Fruit fly (Drosophila melanogaster): ENCODE results near the gene Aldh7A1.

Aldh7A1 gene

dm6 chr3L:19230801-19231547, 37.7 kb downstream of the Aldh7A1 start (continued):
- TF ChIP-seq E2f1 (GFP tag; IDR thresholded peaks at IDR 0.05) (no peak), Drgx (GFP tag; IDR thresholded peaks at IDR 0.05) (no peak), CG8359 (GFP tag; optimal IDR thresholded peaks at IDR 0.05; ENCODE audit: borderline replicate concordance) (no peak), ap (GFP tag; IDR thresholded peaks at IDR 0.05) (no peak), Hmx (GFP tag; optimal IDR thresholded peaks at IDR 0.05) (no peak), CG13624 (GFP tag; optimal IDR thresholded peaks at IDR 0.05) (no peak), CG17912 (GFP tag; optimal IDR thresholded peaks at IDR 0.05) (no peak), scrt (GFP tag; optimal IDR thresholded peaks at IDR 0.05) (no peak), yki (optimal IDR thresholded peaks at IDR 0.05) (no peak), C15 (GFP tag; IDR thresholded peaks at IDR 0.05) (no peak), pb (GFP tag; optimal IDR thresholded peaks at IDR 0.05) (no peak), CG10462 (GFP tag; optimal IDR thresholded peaks at IDR 0.05) (no peak), CG30020 (tag; optimal IDR thresholded peaks at IDR 0.05) (no peak), Nf-YB (GFP tag; optimal IDR thresholded peaks at IDR 0.05) (no peak), Hsf (GFP tag; optimal IDR thresholded peaks at IDR 0.05) (no peak), ewg (GFP tag; optimal IDR thresholded peaks at IDR 0.05) (peak; percentile 7), Dbx (GFP tag; IDR thresholded peaks at IDR 0.05) (no peak), CG2116 (GFP tag; optimal IDR thresholded peaks at IDR 0.05) (no peak), nmo (GFP tag; optimal IDR thresholded peaks at IDR 0.05) (peak; percentile 9), pho (GFP tag; optimal IDR thresholded peaks at IDR 0.05) (no peak), CG4707 (GFP tag; optimal IDR thresholded peaks at IDR 0.05) (no peak), HLHmδ (GFP tag; optimal IDR thresholded peaks at IDR 0.05) (no peak), CG18619 (GFP tag; optimal IDR thresholded peaks at IDR 0.05) (no peak), lov (optimal IDR thresholded peaks at IDR 0.05) (no peak), lov (GFP tag; IDR thresholded peaks at IDR 0.05) (no peak), CG34224 (GFP tag; IDR thresholded peaks at IDR 0.05; ENCODE audit: partially characterized antibody) (no peak), CG4328 (GFP tag; optimal IDR thresholded peaks at IDR 0.05) (no peak), amos (GFP tag; IDR thresholded peaks at IDR 0.05; ENCODE audit: partially characterized antibody) (no peak), CG14014 (GFP tag; IDR thresholded peaks at IDR 0.05) (peak; percentile 41; the same call in 1 of the 2 replicates), insv (GFP tag; optimal IDR thresholded peaks at IDR 0.05) (no peak), NfI (GFP tag; optimal IDR thresholded peaks at IDR 0.05) (no peak), otp (GFP tag; IDR thresholded peaks at IDR 0.05) (no peak), CG1233 (GFP tag; optimal IDR thresholded peaks at IDR 0.05) (no peak), CG7357 (GFP tag; IDR thresholded peaks at IDR 0.05) (no peak), CG15011 (GFP tag; optimal IDR thresholded peaks at IDR 0.05) (no peak), dpn (GFP tag; optimal IDR thresholded peaks at IDR 0.05) (no peak), sug (tag; optimal IDR thresholded peaks at IDR 0.05) (no peak), CG8290 (GFP tag; optimal IDR thresholded peaks at IDR 0.05) (no peak), CG8290 (tag; optimal IDR thresholded peaks at IDR 0.05) (no peak), D (optimal IDR thresholded peaks at IDR 0.05) (no peak), D (GFP tag; optimal IDR thresholded peaks at IDR 0.05) (no peak), Optix (GFP tag; IDR thresholded peaks at IDR 0.05) (no peak), chm (GFP tag; IDR thresholded peaks at IDR 0.05) (no peak), trem (tag; optimal IDR thresholded peaks at IDR 0.05) (no peak), CG12155 (GFP tag; optimal IDR thresholded peaks at IDR 0.05) (no peak), btn (GFP tag; optimal IDR thresholded peaks at IDR 0.05) (no peak), crc (GFP tag; optimal IDR thresholded peaks at IDR 0.05) (no peak), Sry-β (GFP tag; optimal IDR thresholded peaks at IDR 0.05) (no peak), CG6689 (GFP tag; IDR thresholded peaks at IDR 0.05) (no peak), tin (GFP tag; optimal IDR thresholded peaks at IDR 0.05) (no peak), dm (GFP tag; optimal IDR thresholded peaks at IDR 0.05) (no peak), sna (GFP tag; IDR thresholded peaks at IDR 0.05; ENCODE audit: partially characterized antibody) (no peak)

Data from whole organism, embryonic.